Fruit fly (Drosophila melanogaster) S2 (cell line): ENCODE measurements around the gene CG16959.

Source experiments
- CG8478 ChIP-seq: fragments of >200 bp; optimal IDR thresholded peaks from 2 replicates; lab custom pipeline; 2018
- CTCF ChIP-seq, 2 experiments: fragments of >200 bp; optimal IDR thresholded peaks; 2 replicates each; lab custom pipeline; 2018

- TF ChIP-seq CG8478 (lab: Kevin White, UChicago): no peak
- no peak for TF ChIP-seq CTCF (optimal IDR thresholded peaks at IDR 0.05; lab: Kevin White, UChicago)
Observed at dm6 chr3L:15113257-15113656, 11.9 kb downstream of the CG16959 start, which contains the start of gene CG13458.
